Worm (Caenorhabditis elegans) whole organism, L4 larva: ENCODE measurements around the gene F46B6.5.

Experiments
- F26F4.8 ChIP-seq: fragments of 200-800 bp; sonication (Bioruptor generic); conservative IDR thresholded peaks from 2 replicates; pipeline ENCODE4 v1.3.6; 2022; ENCODE audit warnings: missing genetic modification characterization, missing compliant biosample characterization
- F44E2.7 ChIP-seq: fragments of 200-800 bp; sonication (Bioruptor generic); IDR thresholded peaks from 2 replicates; pipeline ENCODE4 v2.1.2; 2022; ENCODE audit warnings: missing genetic modification characterization, missing compliant biosample characterization
- Y5F2A.4 ChIP-seq: fragments of 200-800 bp; sonication (Bioruptor generic); optimal IDR thresholded peaks from 2 replicates; lab custom pipeline; 2018; ENCODE audit warnings: mild to moderate bottlenecking, missing genetic modification characterization, missing compliant biosample characterization
- aha-1 ChIP-seq: fragments of 150-350 bp; peaks from one replicate; lab custom pipeline; 2014; ENCODE audit warnings: missing biosample characterization, missing genetic modification characterization
- aly-2 ChIP-seq: sonication (generic microtip); optimal IDR thresholded peaks from 2 replicates; lab custom pipeline; 2018; ENCODE audit warnings: missing biosample characterization, missing genetic modification characterization
- ama-1 ChIP-seq: fragments of 150-350 bp; optimal IDR thresholded peaks from 2 replicates; lab custom pipeline; 2014; ENCODE audit warnings: inconsistent platforms, mixed read lengths
- attf-4 ChIP-seq: sonication (generic microtip); optimal IDR thresholded peaks from 3 replicates; lab custom pipeline; 2017; ENCODE audit warnings: missing biosample characterization, missing genetic modification characterization
- ceh-20 ChIP-seq: fragments of 200-800 bp; sonication (Bioruptor generic); IDR thresholded peaks from 2 replicates; pipeline ENCODE4 v1.3.6; 2022; ENCODE audit warnings: missing genetic modification reagents, missing genetic modification characterization, missing compliant biosample characterization
- ceh-28 ChIP-seq: fragments of 150-350 bp; optimal IDR thresholded peaks from 2 replicates; lab custom pipeline; 2014; ENCODE audit warnings: missing biosample characterization, missing genetic modification reagents, missing genetic modification characterization
- ceh-44 ChIP-seq: fragments of 200-800 bp; sonication (Bioruptor generic); IDR thresholded peaks from 2 replicates; pipeline ENCODE4 v1.3.6; 2022; ENCODE audit warnings: missing genetic modification reagents, missing genetic modification characterization, missing compliant biosample characterization
- daf-19 ChIP-seq: fragments of 200-800 bp; sonication (Bioruptor generic); conservative IDR thresholded peaks from 2 replicates; pipeline ENCODE4 v1.3.6; 2022; ENCODE audit warnings: missing genetic modification characterization, missing compliant biosample characterization
- daf-8 ChIP-seq: fragments of 200-800 bp; sonication (Bioruptor generic); IDR thresholded peaks from 2 replicates; pipeline ENCODE4 v1.3.6; 2022; ENCODE audit warnings: missing genetic modification characterization, missing compliant biosample characterization
- dve-1 ChIP-seq: sonication (generic microtip); optimal IDR thresholded peaks from 2 replicates; lab custom pipeline; 2017; ENCODE audit warnings: antibody characterized with exemption, mild to moderate bottlenecking, missing genetic modification characterization, missing compliant biosample characterization; ENCODE audit not compliant: insufficient read depth
- lim-7 ChIP-seq: fragments of 200-800 bp; sonication (Bioruptor generic); IDR thresholded peaks from 2 replicates; pipeline ENCODE4 v1.3.6; 2022; ENCODE audit warnings: missing genetic modification characterization, missing compliant biosample characterization
- lin-38 ChIP-seq: fragments of 200-800 bp; sonication (Bioruptor generic); IDR thresholded peaks from 2 replicates; pipeline ENCODE4 v1.3.6; 2022; ENCODE audit warnings: missing genetic modification reagents, missing genetic modification characterization, missing compliant biosample characterization
- madf-9 ChIP-seq: fragments of 200-800 bp; sonication (Bioruptor generic); conservative IDR thresholded peaks from 2 replicates; pipeline ENCODE4 v1.3.6; 2022; ENCODE audit warnings: missing genetic modification reagents, missing genetic modification characterization, missing compliant biosample characterization
- mdt-29 ChIP-seq: fragments of 200-800 bp; sonication (Bioruptor generic); IDR thresholded peaks from 2 replicates; pipeline ENCODE4 v1.3.6; 2022; ENCODE audit warnings: missing genetic modification reagents, missing genetic modification characterization, missing compliant biosample characterization
- mxl-3 ChIP-seq: fragments of 200-800 bp; sonication (Bioruptor generic); optimal IDR thresholded peaks from 2 replicates; lab custom pipeline; 2018; ENCODE audit warnings: mild to moderate bottlenecking, missing genetic modification characterization, missing compliant biosample characterization
- nhr-102 ChIP-seq: sonication (generic microtip); optimal IDR thresholded peaks from 2 replicates; lab custom pipeline; 2016; ENCODE audit warnings: mild to moderate bottlenecking, missing genetic modification characterization, moderate library complexity, missing compliant biosample characterization
- nhr-237 ChIP-seq: sonication (generic microtip); optimal IDR thresholded peaks from 2 replicates; lab custom pipeline; 2017; ENCODE audit warnings: missing biosample characterization, missing genetic modification characterization
- nhr-25 ChIP-seq: sonication (generic microtip); optimal IDR thresholded peaks from 2 replicates; lab custom pipeline; 2017; ENCODE audit warnings: missing genetic modification characterization, mild to moderate bottlenecking, missing compliant biosample characterization, antibody characterized with exemption, moderate library complexity, borderline replicate concordance; ENCODE audit not compliant: insufficient read depth
- nhr-42 ChIP-seq: fragments of 200-800 bp; sonication (Bioruptor generic); IDR thresholded peaks from 2 replicates; pipeline ENCODE4 v1.3.6; 2022; ENCODE audit warnings: missing genetic modification characterization, missing compliant biosample characterization
- nhr-48 ChIP-seq: sonication (generic microtip); optimal IDR thresholded peaks from 2 replicates; lab custom pipeline; 2016; ENCODE audit warnings: mild to moderate bottlenecking, missing genetic modification characterization, missing compliant biosample characterization
- nhr-77 ChIP-seq: fragments of 150-350 bp; optimal IDR thresholded peaks from 2 replicates; lab custom pipeline; 2014; ENCODE audit warnings: missing biosample characterization, missing genetic modification characterization
- php-3 ChIP-seq: fragments of 200-800 bp; sonication (Bioruptor generic); IDR thresholded peaks from 2 replicates; pipeline ENCODE4 v1.3.6; 2022; ENCODE audit warnings: missing genetic modification reagents, missing genetic modification characterization, missing compliant biosample characterization
- pqm-1 ChIP-seq: sonication (generic microtip); optimal IDR thresholded peaks from 2 replicates; lab custom pipeline; 2017; ENCODE audit warnings: missing biosample characterization, missing genetic modification characterization
- sdz-12 ChIP-seq: fragments of 200-800 bp; sonication (Bioruptor generic); optimal IDR thresholded peaks from 2 replicates; lab custom pipeline; 2018; ENCODE audit warnings: mild to moderate bottlenecking, missing genetic modification characterization, missing compliant biosample characterization
- set-16 ChIP-seq: fragments of 200-800 bp; sonication (Bioruptor generic); IDR thresholded peaks from 2 replicates; pipeline ENCODE4 v1.3.6; 2022; ENCODE audit warnings: missing genetic modification reagents, missing genetic modification characterization, missing compliant biosample characterization
- skn-1 ChIP-seq: fragments of 150-350 bp; optimal IDR thresholded peaks from 2 replicates; lab custom pipeline; 2014; ENCODE audit warnings: missing biosample characterization, missing genetic modification characterization
- spr-3 ChIP-seq: fragments of 200-800 bp; sonication (Bioruptor generic); optimal IDR thresholded peaks from 2 replicates; lab custom pipeline; 2018; ENCODE audit warnings: mild to moderate bottlenecking, missing genetic modification characterization, missing compliant biosample characterization
- tra-1 ChIP-seq: fragments of 200-800 bp; sonication (Bioruptor generic); IDR thresholded peaks from 2 replicates; pipeline ENCODE4 v1.3.6; 2022; ENCODE audit warnings: missing genetic modification reagents, missing genetic modification characterization, missing compliant biosample characterization
- unc-130 ChIP-seq: sonication (generic microtip); optimal IDR thresholded peaks from 2 replicates; lab custom pipeline; 2016; ENCODE audit warnings: missing genetic modification reagents, missing genetic modification characterization, missing compliant biosample characterization
- zag-1 ChIP-seq: fragments of 150-350 bp; optimal IDR thresholded peaks from 2 replicates; lab custom pipeline; 2014; ENCODE audit warnings: missing biosample characterization, missing genetic modification characterization
- zip-2 ChIP-seq: fragments of 150-350 bp; optimal IDR thresholded peaks from 2 replicates; lab custom pipeline; 2014; ENCODE audit warnings: missing biosample characterization, missing genetic modification characterization
- ztf-7 ChIP-seq: fragments of 150-350 bp; optimal IDR thresholded peaks from 2 replicates; lab custom pipeline; 2014; ENCODE audit warnings: missing biosample characterization, missing genetic modification characterization

The F46B6.5 gene

ce11 chrV:9763759-9764158 lies 19.1 kb downstream of the F46B6.5 start:
- TF ChIP-seq unc-130 (GFP tag; lab: Kevin White, UChicago) (no peak), nhr-102 (tag; lab: Kevin White, UChicago) (no peak), Y5F2A.4 (GFP tag; lab: Kevin White, UChicago) (no peak), dve-1 (tag; lab: Kevin White, UChicago) (no peak), daf-19 (GFP tag; lab: Robert Waterston, UW) (no peak), sdz-12 (GFP tag; lab: Kevin White, UChicago) (no peak), nhr-48 (tag; lab: Kevin White, UChicago) (no peak)

- TF ChIP-seq php-3 (GFP tag; lab: Robert Waterston, UW) (no peak), nhr-48 (tag; lab: Kevin White, UChicago) (no peak), set-16 (GFP tag; lab: Robert Waterston, UW) (no peak)
These were observed 24.4 kb downstream of the F46B6.5 start for ce11 chrV:9758437-9758836.

- TF ChIP-seq ama-1 (no peak), spr-3 (GFP tag; lab: Kevin White, UChicago) (no peak), F26F4.8 (no peak), mxl-3 (no peak), nhr-48 (tag; lab: Kevin White, UChicago) (no peak), nhr-25 (no peak), lin-38 (no peak), nhr-77 (tag; lab: Kevin White, UChicago) (no peak), ceh-28 (no peak), pqm-1 (tag; lab: Kevin White, UChicago) (no peak), nhr-237 (tag; lab: Kevin White, UChicago) (no peak), zip-2 (tag; lab: Kevin White, UChicago) (no peak), aly-2 (no peak), nhr-42 (GFP tag; lab: Robert Waterston, UW) (no peak)
These were observed 25.0 kb downstream of the F46B6.5 start, which contains the start of gene F58E6.11 for ce11 chrV:9757884-9758283. TSS of gene F58E6.11 (minus strand) at chrV:9757984.

ce11 chrV:9756242-9756641 lies 26.6 kb downstream of the F46B6.5 start, which contains the start of gene hrg-3:
TSS of gene hrg-3 (plus strand) at chrV:9756468.
- TF ChIP-seq nhr-237 (tag; lab: Kevin White, UChicago) (no peak), madf-9 (no peak), php-3 (GFP tag; lab: Robert Waterston, UW) (peak; percentile 66), ztf-7 (tag; lab: Kevin White, UChicago) (peak; percentile 92), skn-1 (no peak), ceh-44 (no peak), attf-4 (tag; lab: Kevin White, UChicago) (no peak), daf-19 (GFP tag; lab: Robert Waterston, UW) (no peak), daf-8 (GFP tag; lab: Robert Waterston, UW) (no peak), pqm-1 (tag; lab: Kevin White, UChicago) (peak; percentile 31), aha-1 (tag; lab: Kevin White, UChicago) (no peak), mdt-29 (GFP tag; lab: Robert Waterston, UW) (no peak)

- no peak for TF ChIP-seq tra-1 (GFP tag; lab: Robert Waterston, UW)
- no peak for TF ChIP-seq nhr-77 (tag; lab: Kevin White, UChicago)
- TF ChIP-seq ceh-20 (GFP tag; lab: Robert Waterston, UW): no peak
- no peak for TF ChIP-seq zag-1 (tag; lab: Kevin White, UChicago)
- TF ChIP-seq F44E2.7 (GFP tag; lab: Robert Waterston, UW): no peak
- no peak for TF ChIP-seq lim-7 (GFP tag; lab: Robert Waterston, UW)
- no peak for TF ChIP-seq daf-8 (GFP tag; lab: Robert Waterston, UW)
These were observed 27.1 kb downstream of the F46B6.5 start, which contains the start of gene F58E6.8 for ce11 chrV:9755725-9756124. TSS of gene F58E6.8 (minus strand) at chrV:9755825.
